Worm (Caenorhabditis elegans): ENCODE results near the gene ZC239.17.

- TF ChIP-seq dao-5 (tag; optimal IDR thresholded peaks at IDR 0.05) (no peak), W03F9.2 (tag; optimal IDR thresholded peaks at IDR 0.05) (no peak)
These were observed 36.8 kb upstream of the ZC239.17 start, which contains the start of gene F02E11.2 for ce11 chrII:3262504-3262903.
